Worm (Caenorhabditis elegans): ENCODE measurements around the gene D1086.11.

Gene D1086.11

DNA sequence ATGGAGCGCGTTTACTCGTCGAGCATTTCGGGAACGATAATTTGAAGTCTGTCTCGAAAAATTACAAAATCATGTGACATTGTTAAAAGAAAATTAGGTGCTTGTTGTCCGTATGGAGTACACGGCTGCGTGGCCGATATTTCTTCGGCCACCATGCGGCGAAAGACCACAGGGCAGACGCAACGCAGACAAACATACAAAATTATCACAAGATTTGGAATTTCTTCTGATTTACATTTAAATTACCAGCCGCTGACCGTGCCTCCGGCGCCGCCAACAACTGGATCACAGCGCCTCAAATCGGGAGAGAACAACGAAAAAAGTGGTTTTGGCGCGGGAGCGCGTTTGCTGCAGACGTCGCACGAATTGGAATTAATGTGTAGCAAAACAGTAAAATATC is 19.2 kb upstream of the D1086.11 start:
- TF ChIP-seq tbx-11 (GFP tag; IDR thresholded peaks at IDR 0.05) (0 out of 2 replicates have a peak, but pooled peaks have one; percentile 28), scrt-1 (GFP tag; IDR thresholded peaks at IDR 0.05) (0 out of 2 replicates have a peak, but pooled peaks have one; percentile 53), ets-7 (tag; optimal IDR thresholded peaks at IDR 0.05) (peak; percentile 35), pes-1 (GFP tag; IDR thresholded peaks at IDR 0.05) (peak; percentile 76; the same call in 1 of the 2 replicates), tbx-37 (GFP tag; conservative IDR thresholded peaks at IDR 0.05) (peak; percentile 87), flt-1 (GFP tag; IDR thresholded peaks at IDR 0.05) (peak; percentile 53; the same call in 1 of the 2 replicates)

DNA sequence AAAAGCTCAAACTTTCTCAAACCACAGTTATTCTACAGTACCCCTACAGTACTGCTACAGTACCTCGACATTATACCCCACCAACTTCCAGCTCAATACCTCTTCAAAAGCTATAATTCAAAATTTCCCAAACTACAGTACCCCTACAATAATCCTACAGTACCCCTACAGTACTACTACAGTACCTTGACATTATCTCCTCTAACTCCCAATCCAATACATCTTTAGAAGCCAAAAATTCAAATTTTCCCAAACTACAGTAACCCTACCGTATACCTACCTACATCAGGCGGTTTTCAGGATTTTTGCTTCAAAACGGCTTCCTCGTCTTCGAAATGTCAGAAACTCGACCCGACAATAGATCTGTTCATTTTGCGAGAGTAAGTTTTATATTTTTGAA is 16.7 kb upstream of the D1086.11 start, which contains the start of gene F58D12.3:
F58D12.3 (plus strand) TSS at position 301 of the 400 bp plus-strand sequence.
- TF ChIP-seq B0310.2 (tag; optimal IDR thresholded peaks at IDR 0.05) (no peak), F13C5.2 (tag; optimal IDR thresholded peaks at IDR 0.05) (no peak), tra-4 (tag; optimal IDR thresholded peaks at IDR 0.05) (no peak), tbx-11 (GFP tag; IDR thresholded peaks at IDR 0.05) (no peak), hnd-1 (tag; optimal IDR thresholded peaks at IDR 0.05) (no peak)

DNA sequence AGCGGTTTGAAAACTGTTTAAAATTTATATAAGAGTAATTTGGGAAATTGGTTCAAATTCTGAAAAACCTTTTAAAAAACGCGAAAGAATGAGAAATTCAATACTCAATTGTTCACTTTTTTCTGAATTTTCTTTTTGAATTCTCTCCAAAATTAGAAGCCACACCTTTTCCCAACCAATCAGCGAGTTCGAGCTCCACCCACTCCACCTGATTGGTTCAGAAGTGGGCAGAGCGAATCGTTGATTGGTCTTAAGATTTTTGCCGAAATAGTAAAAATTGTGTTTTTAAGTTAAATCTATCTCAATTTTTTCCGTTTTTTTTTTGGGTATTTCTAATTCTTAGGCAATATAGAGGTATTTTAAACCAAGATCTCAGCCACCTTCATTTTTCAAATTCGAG is 10.3 kb upstream of the D1086.11 start:
- TF ChIP-seq hmg-4 (GFP tag; optimal IDR thresholded peaks at IDR 0.05) = no peak
- TF ChIP-seq hnd-1 (tag; optimal IDR thresholded peaks at IDR 0.05) = no peak
- no peak for TF ChIP-seq tbx-11 (GFP tag; IDR thresholded peaks at IDR 0.05)
- no peak for TF ChIP-seq ets-7 (tag; optimal IDR thresholded peaks at IDR 0.05)
- no peak for TF ChIP-seq scrt-1 (GFP tag; IDR thresholded peaks at IDR 0.05)

DNA sequence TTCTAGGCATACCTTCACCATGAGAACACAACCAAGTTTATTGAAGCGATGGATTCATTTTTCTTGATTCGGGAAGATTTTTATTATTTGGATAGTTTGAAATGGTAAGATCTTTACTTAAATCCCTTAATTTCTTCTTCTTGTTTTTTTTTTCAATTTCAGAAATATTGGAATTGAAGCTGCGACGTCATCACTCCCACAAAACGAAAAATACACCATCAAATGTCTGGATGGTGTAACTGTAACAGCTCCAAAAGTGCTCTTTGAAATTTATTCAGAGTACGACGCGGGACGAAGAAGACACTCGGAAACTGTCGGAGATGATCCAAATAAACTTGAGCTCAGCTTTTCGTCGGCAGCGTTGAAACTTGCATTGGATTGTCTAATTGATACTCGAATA is 9.8 kb upstream of the D1086.11 start, which contains the start of gene D1086.21:
D1086.21 (plus strand) TSS at position 301 of the 400 bp plus-strand sequence.
- TF ChIP-seq tbx-11 (GFP tag; IDR thresholded peaks at IDR 0.05) (no peak), hmbx-1 (tag; optimal IDR thresholded peaks at IDR 0.05) (no peak), aly-1 (tag; optimal IDR thresholded peaks at IDR 0.05) (no peak), ceh-13 (GFP tag; optimal IDR thresholded peaks at IDR 0.05) (no peak), ets-7 (tag; optimal IDR thresholded peaks at IDR 0.05) (no peak), flt-1 (GFP tag; IDR thresholded peaks at IDR 0.05) (no peak), ama-1 (optimal IDR thresholded peaks at IDR 0.05) (no peak), sea-1 (GFP tag; conservative IDR thresholded peaks at IDR 0.05) (no peak), tbx-37 (GFP tag; conservative IDR thresholded peaks at IDR 0.05) (no peak), hmg-4 (GFP tag; optimal IDR thresholded peaks at IDR 0.05) (no peak)

DNA sequence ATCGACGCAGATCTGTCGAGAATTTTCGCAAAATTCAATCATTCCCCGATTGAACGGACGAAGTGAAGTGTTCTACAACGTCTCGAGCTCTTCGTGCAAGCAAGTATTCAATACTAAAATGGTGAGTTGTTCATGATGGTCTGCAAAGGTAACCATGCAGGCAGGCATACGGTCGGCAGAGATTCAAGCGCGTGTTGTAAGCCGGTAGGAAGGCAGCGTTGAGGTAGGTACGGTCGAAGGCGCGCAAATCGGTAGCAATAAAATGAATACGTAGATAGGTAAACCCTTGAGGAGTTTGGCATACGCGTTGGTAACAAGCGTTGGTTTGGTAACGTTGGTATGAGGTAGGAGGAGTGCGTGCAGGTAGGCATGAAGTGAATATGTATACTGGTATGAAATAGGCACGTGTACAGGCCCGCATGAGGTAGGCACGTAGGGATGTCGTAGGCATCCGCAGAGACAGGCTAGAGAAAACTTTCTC is 6.4 kb upstream of the D1086.11 start, which contains the start of gene D1086.17:
D1086.17 (plus strand) TSS at position 51 of the 481 bp plus-strand sequence.
- TF ChIP-seq tbx-11 (GFP tag; IDR thresholded peaks at IDR 0.05) = no peak
- TF ChIP-seq tbx-37 (GFP tag; conservative IDR thresholded peaks at IDR 0.05) = no peak
- no peak for TF ChIP-seq scrt-1 (GFP tag; IDR thresholded peaks at IDR 0.05)
- no peak for TF ChIP-seq hmbx-1 (tag; optimal IDR thresholded peaks at IDR 0.05)

DNA sequence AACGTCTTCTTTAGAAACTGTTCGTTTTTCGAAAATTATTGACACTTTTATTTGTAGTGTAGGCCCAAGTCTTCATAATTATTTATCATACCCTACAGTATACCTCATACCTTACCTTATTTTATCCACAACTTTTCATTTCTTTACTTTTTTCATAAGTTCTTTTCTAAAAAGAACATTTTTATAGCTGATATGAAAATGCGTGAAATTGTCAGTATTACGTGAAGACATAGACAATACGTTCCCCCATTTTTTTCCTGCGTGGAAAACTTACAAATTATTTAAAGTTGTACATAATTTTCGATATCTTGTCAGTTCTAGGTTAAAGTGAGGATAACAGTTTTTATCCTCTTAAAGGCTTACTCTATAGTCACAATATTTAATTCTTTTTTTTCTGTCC is 4.4 kb upstream of the D1086.11 start:
- TF ChIP-seq scrt-1 (GFP tag; IDR thresholded peaks at IDR 0.05) = no peak
- no peak for TF ChIP-seq tra-4 (tag; optimal IDR thresholded peaks at IDR 0.05)
- no peak for TF ChIP-seq ets-7 (tag; optimal IDR thresholded peaks at IDR 0.05)
- no peak for TF ChIP-seq ceh-13 (GFP tag; optimal IDR thresholded peaks at IDR 0.05)
- no peak for TF ChIP-seq sea-1 (GFP tag; conservative IDR thresholded peaks at IDR 0.05)

DNA sequence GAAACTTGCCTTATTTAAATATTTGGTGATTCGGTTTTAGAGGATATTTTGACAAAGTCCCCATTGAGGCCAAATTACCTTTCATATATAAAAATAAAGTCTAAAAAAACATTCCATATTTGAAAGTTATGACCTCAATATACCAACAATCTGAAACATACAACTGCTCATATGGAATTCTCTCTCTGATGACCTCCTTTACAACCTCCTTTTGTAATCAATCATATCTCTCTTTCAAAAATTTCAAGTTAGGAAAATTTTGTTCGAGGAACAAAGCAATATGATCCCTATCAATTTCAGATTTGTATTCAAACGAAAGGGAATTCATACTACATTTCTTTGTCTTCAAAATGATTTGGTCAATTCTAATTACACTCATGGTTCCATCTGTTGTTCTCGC is 5.2 kb downstream of the D1086.11 start, which contains the start of gene D1086.6:
D1086.6 (plus strand) TSS at position 301 of the 400 bp plus-strand sequence.
- TF ChIP-seq tra-4 (tag; optimal IDR thresholded peaks at IDR 0.05) = no peak
- TF ChIP-seq ets-7 (tag; optimal IDR thresholded peaks at IDR 0.05) = no peak
- TF ChIP-seq sea-1 (GFP tag; conservative IDR thresholded peaks at IDR 0.05) = no peak

DNA sequence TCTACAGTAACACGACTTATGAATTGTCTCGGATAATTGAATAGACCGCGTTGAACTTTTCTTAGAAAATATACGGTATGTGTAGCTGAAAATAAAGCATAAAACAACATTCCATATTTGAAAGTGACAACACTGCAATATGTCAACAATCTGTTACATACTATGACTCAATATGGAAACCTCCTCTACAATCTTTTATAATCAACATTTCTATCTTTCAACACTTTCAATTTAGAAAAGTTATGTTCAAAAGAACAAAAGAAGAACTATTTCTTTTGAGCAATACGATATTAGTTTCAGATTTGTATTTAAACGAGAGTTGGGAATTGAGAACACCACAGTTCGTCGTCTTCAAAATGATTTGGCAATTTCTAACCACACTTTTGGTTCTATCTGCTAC is 8.2 kb downstream of the D1086.11 start, which contains the start of gene D1086.10:
D1086.10 (plus strand) TSS at position 301 of the 400 bp plus-strand sequence.
- TF ChIP-seq tbx-11 (GFP tag; IDR thresholded peaks at IDR 0.05) (no peak), B0310.2 (tag; optimal IDR thresholded peaks at IDR 0.05) (no peak), scrt-1 (GFP tag; IDR thresholded peaks at IDR 0.05) (no peak)

DNA sequence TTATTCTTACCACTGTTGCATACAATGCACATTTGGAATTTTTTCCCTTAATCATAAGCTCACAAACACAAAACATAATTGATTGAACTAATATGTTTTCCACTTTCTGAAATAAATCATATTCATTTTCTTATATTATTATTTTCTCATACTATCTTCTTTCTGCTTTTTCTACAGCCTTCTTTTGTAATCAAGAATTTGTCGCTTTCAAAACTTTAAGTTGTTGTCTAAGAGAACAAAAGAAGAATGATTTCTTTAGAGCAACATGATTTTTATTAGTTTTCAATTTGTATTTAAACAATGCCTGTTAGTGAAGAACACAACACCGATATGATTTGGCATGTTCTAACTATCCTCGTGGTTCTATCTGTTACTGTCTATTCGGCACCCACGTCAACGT is 9.7 kb downstream of the D1086.11 start, which contains the start of gene D1086.7:
D1086.7 (plus strand) TSS at position 301 of the 400 bp plus-strand sequence.
- TF ChIP-seq hmbx-1 (tag; optimal IDR thresholded peaks at IDR 0.05) (no peak), sea-1 (GFP tag; conservative IDR thresholded peaks at IDR 0.05) (no peak), ama-1 (optimal IDR thresholded peaks at IDR 0.05) (no peak), F13C5.2 (tag; optimal IDR thresholded peaks at IDR 0.05) (no peak), tbx-37 (GFP tag; conservative IDR thresholded peaks at IDR 0.05) (no peak), tra-4 (tag; optimal IDR thresholded peaks at IDR 0.05) (no peak), ceh-13 (GFP tag; optimal IDR thresholded peaks at IDR 0.05) (no peak), flt-1 (GFP tag; IDR thresholded peaks at IDR 0.05) (no peak), ceh-36 (tag; optimal IDR thresholded peaks at IDR 0.05) (no peak), B0310.2 (tag; optimal IDR thresholded peaks at IDR 0.05) (no peak)

Measured in whole organism, early embryonic.